Worm (Caenorhabditis elegans) whole organism, L4 larva: ENCODE data around the gene catp-6.

Experiments
- F10B5.3 ChIP-seq: sonication (generic microtip); optimal IDR thresholded peaks from 2 replicates; lab custom pipeline; 2016; ENCODE audit warnings: mild to moderate bottlenecking, missing genetic modification characterization, missing compliant biosample characterization
- F26F4.8 ChIP-seq: fragments of 200-800 bp; sonication (Bioruptor generic); conservative IDR thresholded peaks from 2 replicates; pipeline ENCODE4 v1.3.6; 2022; ENCODE audit warnings: missing genetic modification characterization, missing compliant biosample characterization
- Y105C5A.15 ChIP-seq: fragments of 200-800 bp; sonication (Bioruptor generic); IDR thresholded peaks from 2 replicates; pipeline ENCODE4 v1.3.6; 2022; ENCODE audit warnings: missing genetic modification characterization, missing compliant biosample characterization
- Y48G9A.11 ChIP-seq: fragments of 200-800 bp; sonication (Bioruptor generic); IDR thresholded peaks from 2 replicates; pipeline ENCODE4 v1.3.6; 2022; ENCODE audit warnings: missing genetic modification reagents, missing genetic modification characterization, missing compliant biosample characterization
- Y5F2A.4 ChIP-seq: fragments of 200-800 bp; sonication (Bioruptor generic); optimal IDR thresholded peaks from 2 replicates; lab custom pipeline; 2018; ENCODE audit warnings: mild to moderate bottlenecking, missing genetic modification characterization, missing compliant biosample characterization
- Y75B8A.6 ChIP-seq: fragments of 200-800 bp; sonication (Bioruptor generic); IDR thresholded peaks from 2 replicates; pipeline ENCODE4 v1.3.6; 2022; ENCODE audit warnings: missing genetic modification reagents, missing genetic modification characterization, missing compliant biosample characterization
- aly-2 ChIP-seq: sonication (generic microtip); optimal IDR thresholded peaks from 2 replicates; lab custom pipeline; 2018; ENCODE audit warnings: missing biosample characterization, missing genetic modification characterization
- ama-1 ChIP-seq: fragments of 150-350 bp; optimal IDR thresholded peaks from 2 replicates; lab custom pipeline; 2014; ENCODE audit warnings: inconsistent platforms, mixed read lengths
- ceh-44 ChIP-seq: fragments of 200-800 bp; sonication (Bioruptor generic); IDR thresholded peaks from 2 replicates; pipeline ENCODE4 v1.3.6; 2022; ENCODE audit warnings: missing genetic modification reagents, missing genetic modification characterization, missing compliant biosample characterization
- ceh-62 ChIP-seq: sonication (generic microtip); optimal IDR thresholded peaks from 2 replicates; lab custom pipeline; 2017; ENCODE audit warnings: missing biosample characterization, missing genetic modification characterization
- daf-12 ChIP-seq: fragments of 150-350 bp; optimal IDR thresholded peaks from 2 replicates; lab custom pipeline; 2014; ENCODE audit warnings: missing biosample characterization, missing genetic modification reagents, missing genetic modification characterization
- daf-16 ChIP-seq, 3 experiments: sonication (generic microtip); optimal IDR thresholded peaks; 2 replicates each; lab custom pipeline; 2016 to 2017; ENCODE audit warnings: missing genetic modification characterization in 3 of 3, missing genetic modification reagents in 3 of 3, mild to moderate bottlenecking in 2 of 3, missing compliant biosample characterization in 2 of 3, missing biosample characterization in 1 of 3, moderate library complexity in 1 of 3
- daf-8 ChIP-seq: fragments of 200-800 bp; sonication (Bioruptor generic); IDR thresholded peaks from 2 replicates; pipeline ENCODE4 v1.3.6; 2022; ENCODE audit warnings: missing genetic modification characterization, missing compliant biosample characterization
- dmd-6 ChIP-seq: fragments of 200-800 bp; sonication (Bioruptor generic); IDR thresholded peaks from 2 replicates; pipeline ENCODE4 v1.3.6; 2022; ENCODE audit warnings: missing genetic modification reagents, missing genetic modification characterization, missing compliant biosample characterization
- dve-1 ChIP-seq: sonication (generic microtip); optimal IDR thresholded peaks from 2 replicates; lab custom pipeline; 2017; ENCODE audit warnings: antibody characterized with exemption, mild to moderate bottlenecking, missing genetic modification characterization, missing compliant biosample characterization; ENCODE audit not compliant: insufficient read depth
- fkh-10 ChIP-seq: fragments of 150-350 bp; optimal IDR thresholded peaks from 2 replicates; lab custom pipeline; 2014; ENCODE audit warnings: missing biosample characterization, missing genetic modification reagents, missing genetic modification characterization
- fos-1 ChIP-seq: fragments of 150-350 bp; optimal IDR thresholded peaks from 2 replicates; lab custom pipeline; 2014; ENCODE audit warnings: missing biosample characterization, missing genetic modification characterization
- hif-1 ChIP-seq, 2 experiments: sonication (generic microtip); optimal IDR thresholded peaks; 2 replicates each; lab custom pipeline; 2016 to 2017; ENCODE audit warnings: missing compliant biosample characterization in 2 of 2, missing genetic modification characterization in 2 of 2, missing genetic modification reagents in 2 of 2, missing genotype in 2 of 2, mild to moderate bottlenecking in 1 of 2
- hlh-30 ChIP-seq: sonication (generic microtip); optimal IDR thresholded peaks from 2 replicates; lab custom pipeline; 2017; ENCODE audit warnings: antibody characterized with exemption, mild to moderate bottlenecking, missing genetic modification characterization, missing compliant biosample characterization; ENCODE audit not compliant: insufficient read depth
- hmg-1.1 ChIP-seq: fragments of 200-800 bp; sonication (Bioruptor generic); IDR thresholded peaks from 2 replicates; pipeline ENCODE4 v1.3.6; 2022; ENCODE audit warnings: missing genetic modification reagents, missing genetic modification characterization, missing compliant biosample characterization
- jun-1 ChIP-seq: fragments of 150-350 bp; optimal IDR thresholded peaks from 2 replicates; lab custom pipeline; 2014; ENCODE audit warnings: missing biosample characterization, missing genetic modification reagents, missing genetic modification characterization
- lim-7 ChIP-seq: fragments of 200-800 bp; sonication (Bioruptor generic); IDR thresholded peaks from 2 replicates; pipeline ENCODE4 v1.3.6; 2022; ENCODE audit warnings: missing genetic modification characterization, missing compliant biosample characterization
- lin-15B ChIP-seq: fragments of 150-350 bp; sonication (generic microtip); optimal IDR thresholded peaks from 3 replicates; lab custom pipeline; 2014; ENCODE audit warnings: missing biosample characterization, missing genetic modification characterization
- lin-38 ChIP-seq: fragments of 200-800 bp; sonication (Bioruptor generic); IDR thresholded peaks from 2 replicates; pipeline ENCODE4 v1.3.6; 2022; ENCODE audit warnings: missing genetic modification reagents, missing genetic modification characterization, missing compliant biosample characterization
- madf-9 ChIP-seq: fragments of 200-800 bp; sonication (Bioruptor generic); conservative IDR thresholded peaks from 2 replicates; pipeline ENCODE4 v1.3.6; 2022; ENCODE audit warnings: missing genetic modification reagents, missing genetic modification characterization, missing compliant biosample characterization
- mdt-29 ChIP-seq: fragments of 200-800 bp; sonication (Bioruptor generic); IDR thresholded peaks from 2 replicates; pipeline ENCODE4 v1.3.6; 2022; ENCODE audit warnings: missing genetic modification reagents, missing genetic modification characterization, missing compliant biosample characterization
- mep-1 ChIP-seq: fragments of 150-350 bp; sonication (generic microtip); optimal IDR thresholded peaks from 3 replicates; lab custom pipeline; 2014; ENCODE audit warnings: missing biosample characterization, missing genetic modification characterization
- mes-2 ChIP-seq: sonication (generic microtip); optimal IDR thresholded peaks from 2 replicates; lab custom pipeline; 2016; ENCODE audit warnings: missing genotype, mild to moderate bottlenecking, missing genetic modification characterization, missing compliant biosample characterization; ENCODE audit not compliant: poor library complexity, severe bottlenecking
- nhr-10 ChIP-seq: fragments of 150-350 bp; optimal IDR thresholded peaks from 2 replicates; lab custom pipeline; 2014; ENCODE audit warnings: missing biosample characterization, missing genetic modification characterization
- nhr-102 ChIP-seq: sonication (generic microtip); optimal IDR thresholded peaks from 2 replicates; lab custom pipeline; 2016; ENCODE audit warnings: mild to moderate bottlenecking, missing genetic modification characterization, moderate library complexity, missing compliant biosample characterization
- nhr-11 ChIP-seq: fragments of 150-350 bp; optimal IDR thresholded peaks from 2 replicates; lab custom pipeline; 2014; ENCODE audit warnings: missing biosample characterization, missing genetic modification characterization
- nhr-28 ChIP-seq: fragments of 150-350 bp; optimal IDR thresholded peaks from 2 replicates; lab custom pipeline; 2014; ENCODE audit warnings: missing biosample characterization, missing genetic modification characterization
- nhr-41 ChIP-seq: fragments of 200-800 bp; sonication (Bioruptor generic); IDR thresholded peaks from 2 replicates; pipeline ENCODE4 v1.3.6; 2022; ENCODE audit warnings: missing genetic modification reagents, missing genetic modification characterization, missing compliant biosample characterization
- nhr-48 ChIP-seq: sonication (generic microtip); optimal IDR thresholded peaks from 2 replicates; lab custom pipeline; 2016; ENCODE audit warnings: mild to moderate bottlenecking, missing genetic modification characterization, missing compliant biosample characterization
- nhr-6 ChIP-seq: fragments of 150-350 bp; optimal IDR thresholded peaks from 2 replicates; lab custom pipeline; 2014; ENCODE audit warnings: missing biosample characterization, missing genetic modification characterization
- nhr-76 ChIP-seq: fragments of 150-350 bp; optimal IDR thresholded peaks from 2 replicates; lab custom pipeline; 2014; ENCODE audit warnings: missing biosample characterization, missing genetic modification characterization
- nhr-77 ChIP-seq: fragments of 150-350 bp; optimal IDR thresholded peaks from 2 replicates; lab custom pipeline; 2014; ENCODE audit warnings: missing biosample characterization, missing genetic modification characterization
- pha-4 ChIP-seq, 2 experiments: fragments of 150-350 bp in 1 of 2; fragments of 200-800 bp in 1 of 2; sonication (Bioruptor generic) in 1 of 2; IDR thresholded peaks in 1 of 2; optimal IDR thresholded peaks in 1 of 2; 2 replicates each; pipeline versions ENCODE4 v1.3.6 to Lab custom; 2014 to 2022; ENCODE audit warnings: missing genetic modification characterization in 2 of 2, missing genetic modification reagents in 2 of 2, missing biosample characterization in 1 of 2, missing compliant biosample characterization in 1 of 2
- php-3 ChIP-seq: fragments of 200-800 bp; sonication (Bioruptor generic); IDR thresholded peaks from 2 replicates; pipeline ENCODE4 v1.3.6; 2022; ENCODE audit warnings: missing genetic modification reagents, missing genetic modification characterization, missing compliant biosample characterization
- rbr-2 ChIP-seq: sonication (generic microtip); optimal IDR thresholded peaks from 2 replicates; lab custom pipeline; 2016; ENCODE audit warnings: missing genotype, missing genetic modification characterization, missing compliant biosample characterization
- set-16 ChIP-seq: fragments of 200-800 bp; sonication (Bioruptor generic); IDR thresholded peaks from 2 replicates; pipeline ENCODE4 v1.3.6; 2022; ENCODE audit warnings: missing genetic modification reagents, missing genetic modification characterization, missing compliant biosample characterization
- skn-1 ChIP-seq: fragments of 150-350 bp; optimal IDR thresholded peaks from 2 replicates; lab custom pipeline; 2014; ENCODE audit warnings: missing biosample characterization, missing genetic modification characterization
- snpc-1.2 ChIP-seq: fragments of 200-800 bp; sonication (Bioruptor generic); IDR thresholded peaks from 2 replicates; pipeline ENCODE4 v1.3.6; 2022; ENCODE audit warnings: missing genetic modification reagents, missing genetic modification characterization, missing compliant biosample characterization
- tra-1 ChIP-seq: fragments of 200-800 bp; sonication (Bioruptor generic); IDR thresholded peaks from 2 replicates; pipeline ENCODE4 v1.3.6; 2022; ENCODE audit warnings: missing genetic modification reagents, missing genetic modification characterization, missing compliant biosample characterization
- unc-130 ChIP-seq: sonication (generic microtip); optimal IDR thresholded peaks from 2 replicates; lab custom pipeline; 2016; ENCODE audit warnings: missing genetic modification reagents, missing genetic modification characterization, missing compliant biosample characterization
- unc-39 ChIP-seq: sonication (generic microtip); optimal IDR thresholded peaks from 2 replicates; lab custom pipeline; 2017; ENCODE audit warnings: missing biosample characterization, missing genetic modification characterization
- unc-62 ChIP-seq, 3 experiments: fragments of 150-350 bp in 1 of 3; sonication (generic microtip); optimal IDR thresholded peaks in 2 of 3; peaks in 1 of 3; 1 replicate in 1 of 3; 2 replicates in 2 of 3; lab custom pipeline; 2014 to 2017; ENCODE audit warnings: missing biosample characterization in 3 of 3, missing genetic modification characterization in 3 of 3, missing genetic modification reagents in 3 of 3, missing genotype in 1 of 3
- zip-2 ChIP-seq: fragments of 150-350 bp; optimal IDR thresholded peaks from 2 replicates; lab custom pipeline; 2014; ENCODE audit warnings: missing biosample characterization, missing genetic modification characterization
- ztf-11 ChIP-seq: fragments of 150-350 bp; optimal IDR thresholded peaks from 2 replicates; lab custom pipeline; 2014; ENCODE audit warnings: missing biosample characterization, missing genetic modification characterization

Gene catp-6

DNA sequence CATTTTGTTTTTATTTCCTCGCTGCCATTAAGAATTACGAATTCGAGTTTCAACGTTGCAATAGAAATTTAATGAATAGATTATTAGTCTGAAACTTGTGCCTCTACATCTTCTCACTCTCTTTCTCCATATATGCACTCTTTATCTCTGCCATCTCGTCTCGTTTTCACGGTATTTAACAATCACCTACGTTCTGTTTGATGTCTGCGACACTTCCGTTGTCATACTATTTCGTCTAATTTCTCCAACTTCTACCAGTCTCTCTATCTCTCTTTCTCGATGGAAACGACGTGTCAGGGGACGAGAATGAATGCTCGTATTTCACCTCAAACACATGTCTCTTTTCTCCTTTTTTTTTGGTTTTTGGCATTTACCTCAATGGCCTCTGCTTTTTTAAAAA lies 49.5 kb upstream of the catp-6 start (continued):
- TF ChIP-seq unc-62 (GFP tag; optimal IDR thresholded peaks at IDR 0.05 in 1 of 2; lab: Kevin White, UChicago) (peak in 1 of 2 experiments; percentile 14), unc-62 (tag; optimal IDR thresholded peaks at IDR 0.05; lab: Kevin White, UChicago) (no peak), F26F4.8 (GFP tag; lab: Robert Waterston, UW) (no peak), dve-1 (tag; lab: Kevin White, UChicago) (peak; percentile 37)

DNA sequence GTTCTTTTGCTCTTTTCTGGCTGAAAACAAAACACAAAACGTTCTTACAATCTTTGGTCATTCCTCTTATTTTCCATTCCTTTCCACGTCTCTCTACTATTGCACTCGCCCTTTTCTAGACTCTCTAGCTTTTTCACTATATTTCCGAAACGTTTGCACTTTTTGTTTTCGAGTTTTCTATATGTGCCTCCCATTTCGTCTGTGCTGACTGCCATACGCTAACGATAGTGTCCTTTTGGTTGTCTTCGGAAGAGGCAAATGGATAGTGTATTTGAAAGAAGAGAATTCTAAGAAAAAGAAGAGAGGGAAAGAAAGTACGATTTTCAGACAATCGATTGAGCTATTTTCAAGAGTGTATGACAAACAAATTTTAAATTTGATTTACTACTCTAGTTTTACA lies 48.4 kb upstream of the catp-6 start:
- TF ChIP-seq unc-130 (GFP tag; lab: Kevin White, UChicago) (no peak), Y5F2A.4 (GFP tag; lab: Kevin White, UChicago) (no peak), dve-1 (tag; lab: Kevin White, UChicago) (peak; percentile 64), fkh-10 (GFP tag; lab: Kevin White, UChicago) (no peak), lim-7 (GFP tag; lab: Robert Waterston, UW) (no peak), ceh-62 (tag; lab: Kevin White, UChicago) (no peak), nhr-10 (tag; lab: Kevin White, UChicago) (no peak), snpc-1.2 (GFP tag; lab: Robert Waterston, UW) (no peak), fos-1 (no peak), php-3 (no peak), nhr-76 (tag; lab: Kevin White, UChicago) (no peak), mdt-29 (GFP tag; lab: Robert Waterston, UW) (no peak), aly-2 (tag; lab: Kevin White, UChicago) (no peak), unc-39 (tag; lab: Kevin White, UChicago) (no peak), F10B5.3 (tag; lab: Kevin White, UChicago) (no peak), tra-1 (GFP tag; lab: Robert Waterston, UW) (no peak), madf-9 (GFP tag; lab: Robert Waterston, UW) (no peak), rbr-2 (tag; lab: Kevin White, UChicago) (no peak), Y48G9A.11 (GFP tag; lab: Robert Waterston, UW) (no peak), hmg-1.1 (GFP tag; lab: Robert Waterston, UW) (no peak), hlh-30 (peak; percentile 43), lin-15B (tag; lab: Kevin White, UChicago) (no peak), pha-4 (GFP tag; IDR thresholded peaks at IDR 0.05; lab: Robert Waterston, UW) (no peak), pha-4 (tag; optimal IDR thresholded peaks at IDR 0.05; lab: Kevin White, UChicago) (no peak), jun-1 (tag; lab: Kevin White, UChicago) (no peak), nhr-102 (tag; lab: Kevin White, UChicago) (no peak), skn-1 (tag; lab: Kevin White, UChicago) (no peak), ztf-11 (tag; lab: Kevin White, UChicago) (no peak), zip-2 (no peak), Y75B8A.6 (GFP tag; lab: Robert Waterston, UW) (no peak), nhr-11 (no peak), nhr-28 (tag; lab: Kevin White, UChicago) (peak; percentile 73), nhr-77 (tag; lab: Kevin White, UChicago) (no peak), nhr-41 (GFP tag; lab: Robert Waterston, UW) (no peak), set-16 (GFP tag; lab: Robert Waterston, UW) (no peak), hif-1 (tag; optimal IDR thresholded peaks at IDR 0.05; lab: Kevin White, UChicago) (no peak), lin-38 (GFP tag; lab: Robert Waterston, UW) (no peak), daf-12 (tag; lab: Kevin White, UChicago) (no peak), Y105C5A.15 (GFP tag; lab: Robert Waterston, UW) (no peak), mes-2 (tag; lab: Kevin White, UChicago) (peak; percentile 9), dmd-6 (GFP tag; lab: Robert Waterston, UW) (peak; percentile 46; the same call in 1 of the 2 replicates), daf-8 (GFP tag; lab: Robert Waterston, UW) (no peak), mep-1 (peak; percentile 30), ama-1 (lab: Kevin White, UChicago) (no peak), nhr-48 (tag; lab: Kevin White, UChicago) (no peak), ceh-44 (GFP tag; lab: Robert Waterston, UW) (no peak), nhr-6 (no peak), F26F4.8 (GFP tag; lab: Robert Waterston, UW) (no peak), daf-16 (GFP tag; optimal IDR thresholded peaks at IDR 0.05; lab: Kevin White, UChicago) (no peak), daf-16 (tag; optimal IDR thresholded peaks at IDR 0.05; lab: Kevin White, UChicago) (peak; percentile 85)
